Worm (Caenorhabditis elegans) whole organism, L2 larva: Measurements from ENCODE around the gene rpl-16.

Experiments used
- ama-1 ChIP-seq: fragments of 150-350 bp; optimal IDR thresholded peaks from 2 replicates; lab custom pipeline; 2018; ENCODE audit warnings: inconsistent platforms
- ceh-82 ChIP-seq: fragments of 150-350 bp; optimal IDR thresholded peaks from 2 replicates; lab custom pipeline; 2014; ENCODE audit warnings: missing biosample characterization, missing genetic modification characterization
- egl-27 ChIP-seq: sonication (generic microtip); optimal IDR thresholded peaks from 3 replicates; lab custom pipeline; 2017; ENCODE audit warnings: missing biosample characterization, missing genetic modification reagents, missing genetic modification characterization
- lin-39 ChIP-seq: fragments of 150-350 bp; optimal IDR thresholded peaks from 2 replicates; lab custom pipeline; 2014; ENCODE audit warnings: missing biosample characterization, missing genetic modification reagents, missing genetic modification characterization
- nhr-11 ChIP-seq: fragments of 150-350 bp; optimal IDR thresholded peaks from 2 replicates; lab custom pipeline; 2014; ENCODE audit warnings: missing biosample characterization, missing genetic modification characterization
- nhr-237 ChIP-seq: fragments of 150-350 bp; optimal IDR thresholded peaks from 2 replicates; lab custom pipeline; 2014; ENCODE audit warnings: missing biosample characterization, missing genetic modification characterization
- unc-62 ChIP-seq: fragments of 150-350 bp; optimal IDR thresholded peaks from 2 replicates; lab custom pipeline; 2014; ENCODE audit warnings: missing biosample characterization, missing genetic modification reagents, missing genetic modification characterization
- ztf-1 ChIP-seq: fragments of 200-800 bp; sonication (Bioruptor generic); conservative IDR thresholded peaks from 2 replicates; pipeline ENCODE4 v1.3.6; 2022; ENCODE audit warnings: missing genetic modification characterization, missing compliant biosample characterization

DNA sequence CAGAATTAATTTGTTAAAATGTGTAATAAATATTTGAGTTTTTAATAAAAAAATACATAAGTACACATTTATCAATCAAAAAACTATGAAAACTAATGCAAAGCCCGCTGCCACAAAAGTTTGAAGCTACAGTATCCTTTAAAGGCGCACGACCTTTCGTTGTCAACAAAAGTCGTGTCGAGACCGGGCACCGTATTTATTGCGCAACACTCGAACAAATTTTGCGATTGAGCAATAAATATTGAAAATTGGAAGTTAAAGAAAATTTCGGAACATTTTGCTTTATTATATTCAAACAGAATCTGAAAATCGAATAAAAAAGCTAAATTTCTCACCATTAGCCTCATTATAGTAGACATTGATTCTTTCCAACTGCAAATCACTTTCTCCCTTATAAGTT is 37.7 kb upstream of the rpl-16 start:
- TF ChIP-seq nhr-11 (no peak), ama-1 (lab: Kevin White, UChicago) (no peak), lin-39 (tag; lab: Kevin White, UChicago) (no peak), unc-62 (GFP tag; lab: Kevin White, UChicago) (no peak), ztf-1 (no peak), nhr-237 (tag; lab: Kevin White, UChicago) (no peak), ceh-82 (no peak), egl-27 (tag; lab: Kevin White, UChicago) (no peak)
